Worm (Caenorhabditis elegans) whole organism, early embryonic: ENCODE measurements around the gene kin-18.

Experiments
- B0310.2 ChIP-seq: sonication (generic microtip); optimal IDR thresholded peaks from 2 replicates; lab custom pipeline; 2016; ENCODE audit warnings: mild to moderate bottlenecking, missing genetic modification characterization, missing compliant biosample characterization
- F13C5.2 ChIP-seq: sonication (generic microtip); optimal IDR thresholded peaks from 2 replicates; lab custom pipeline; 2017; ENCODE audit warnings: mild to moderate bottlenecking, missing genetic modification characterization, inconsistent platforms, missing compliant biosample characterization
- aly-1 ChIP-seq: sonication (generic microtip); optimal IDR thresholded peaks from 2 replicates; lab custom pipeline; 2016; ENCODE audit warnings: missing genetic modification characterization, missing compliant biosample characterization
- ama-1 ChIP-seq: fragments of 150-350 bp; optimal IDR thresholded peaks from 2 replicates; lab custom pipeline; 2014
- ceh-13 ChIP-seq: fragments of 200-800 bp; sonication (Bioruptor generic); optimal IDR thresholded peaks from 2 replicates; lab custom pipeline; 2018; ENCODE audit warnings: mild to moderate bottlenecking, missing genetic modification characterization, missing compliant biosample characterization
- ceh-36 ChIP-seq: sonication (generic microtip); optimal IDR thresholded peaks from 2 replicates; lab custom pipeline; 2016; ENCODE audit warnings: missing genetic modification characterization, inconsistent platforms, missing compliant biosample characterization
- ets-7 ChIP-seq: sonication (generic microtip); optimal IDR thresholded peaks from 2 replicates; lab custom pipeline; 2016; ENCODE audit warnings: missing genotype, missing genetic modification characterization, missing compliant biosample characterization
- flt-1 ChIP-seq: fragments of 200-800 bp; sonication (Bioruptor generic); IDR thresholded peaks from 2 replicates; pipeline ENCODE4 v1.3.6; 2022; ENCODE audit warnings: missing genetic modification characterization, missing compliant biosample characterization
- hmbx-1 ChIP-seq: sonication (generic microtip); optimal IDR thresholded peaks from 2 replicates; lab custom pipeline; 2016; ENCODE audit warnings: mild to moderate bottlenecking, missing genetic modification characterization, missing compliant biosample characterization
- hmg-4 ChIP-seq: fragments of 200-800 bp; sonication (Bioruptor generic); optimal IDR thresholded peaks from 2 replicates; lab custom pipeline; 2018; ENCODE audit warnings: mild to moderate bottlenecking, missing genetic modification characterization, missing compliant biosample characterization
- hnd-1 ChIP-seq: sonication (generic microtip); optimal IDR thresholded peaks from 2 replicates; lab custom pipeline; 2016; ENCODE audit warnings: missing genetic modification characterization, missing compliant biosample characterization
- pes-1 ChIP-seq: fragments of 200-800 bp; sonication (Bioruptor generic); IDR thresholded peaks from 2 replicates; pipeline ENCODE4 v1.3.6; 2022; ENCODE audit warnings: missing genetic modification reagents, missing genetic modification characterization, missing compliant biosample characterization
- scrt-1 ChIP-seq: fragments of 200-800 bp; sonication (Bioruptor generic); IDR thresholded peaks from 2 replicates; pipeline ENCODE4 v1.3.6; 2022; ENCODE audit warnings: missing genetic modification characterization, missing compliant biosample characterization
- sea-1 ChIP-seq: fragments of 200-800 bp; sonication (Bioruptor generic); conservative IDR thresholded peaks from 2 replicates; pipeline ENCODE4 v1.3.6; 2022; ENCODE audit warnings: missing genetic modification characterization, missing compliant biosample characterization
- tbx-11 ChIP-seq: fragments of 200-800 bp; sonication (Bioruptor generic); IDR thresholded peaks from 2 replicates; pipeline ENCODE4 v1.3.6; 2022; ENCODE audit warnings: missing genetic modification characterization, missing compliant biosample characterization
- tbx-37 ChIP-seq: fragments of 200-800 bp; sonication (Bioruptor generic); conservative IDR thresholded peaks from 2 replicates; pipeline ENCODE4 v1.3.6; 2022; ENCODE audit warnings: missing genetic modification reagents, missing genetic modification characterization, missing compliant biosample characterization
- tra-4 ChIP-seq: sonication (generic microtip); optimal IDR thresholded peaks from 2 replicates; lab custom pipeline; 2017; ENCODE audit warnings: missing genetic modification characterization, missing compliant biosample characterization

The kin-18 gene

ce11 chrIII:6149467-6150072, 31.1 kb downstream of the kin-18 start, which contains the start of the genes wht-7 and Y42G9A.1:
wht-7 (minus strand) TSS chrIII:6149597.
Y42G9A.1 (plus strand) TSS chrIII:6149961.
- TF ChIP-seq ama-1 (lab: Kevin White, UChicago): no peak
- no peak for TF ChIP-seq aly-1 (tag; lab: Kevin White, UChicago)
- no peak for TF ChIP-seq ceh-13 (GFP tag; lab: Kevin White, UChicago)
- TF ChIP-seq tbx-11 (GFP tag; lab: Robert Waterston, UW): no peak
- no peak for TF ChIP-seq sea-1 (GFP tag; lab: Robert Waterston, UW)
- TF ChIP-seq hmg-4 (GFP tag; lab: Kevin White, UChicago): no peak
- TF ChIP-seq F13C5.2 (tag; lab: Kevin White, UChicago): no peak
- no peak for TF ChIP-seq hmbx-1 (tag; lab: Kevin White, UChicago)
- no peak for TF ChIP-seq tra-4 (tag; lab: Kevin White, UChicago)
- TF ChIP-seq B0310.2 (tag; lab: Kevin White, UChicago): no peak
- no peak for TF ChIP-seq pes-1 (GFP tag; lab: Robert Waterston, UW)
- no peak for TF ChIP-seq scrt-1
- no peak for TF ChIP-seq hnd-1 (tag; lab: Kevin White, UChicago)
- TF ChIP-seq tbx-37: no peak
- TF ChIP-seq ceh-36 (tag; lab: Kevin White, UChicago): no peak
- TF ChIP-seq flt-1 (GFP tag; lab: Robert Waterston, UW): no peak
- TF ChIP-seq ets-7 (tag; lab: Kevin White, UChicago): no peak

DNA sequence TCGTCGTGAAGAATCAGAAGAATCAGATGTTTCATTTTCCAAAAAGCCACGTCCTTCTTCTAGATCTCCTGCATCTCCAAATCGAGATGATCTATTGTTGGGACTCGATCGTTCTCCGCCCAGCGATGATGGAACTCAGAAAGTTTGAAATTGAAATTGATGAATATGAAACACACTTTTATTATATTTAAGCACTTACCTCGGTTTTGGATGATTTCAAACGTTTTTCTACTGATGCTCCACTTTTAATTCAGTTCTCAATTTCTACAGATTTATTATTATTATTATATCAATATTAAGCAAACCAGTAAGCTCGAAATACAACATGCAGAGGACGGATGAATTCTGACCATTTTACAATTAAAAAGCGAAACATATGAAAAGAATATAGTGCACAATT, 36.2 kb downstream of the kin-18 start:
- no peak for TF ChIP-seq hmbx-1 (tag; lab: Kevin White, UChicago)

- TF ChIP-seq hnd-1 (tag; lab: Kevin White, UChicago) (no peak), sea-1 (GFP tag; lab: Robert Waterston, UW) (no peak), tra-4 (tag; lab: Kevin White, UChicago) (no peak), F13C5.2 (tag; lab: Kevin White, UChicago) (no peak)
Measured at ce11 chrIII:6155787-6156186, 37.4 kb downstream of the kin-18 start.

DNA sequence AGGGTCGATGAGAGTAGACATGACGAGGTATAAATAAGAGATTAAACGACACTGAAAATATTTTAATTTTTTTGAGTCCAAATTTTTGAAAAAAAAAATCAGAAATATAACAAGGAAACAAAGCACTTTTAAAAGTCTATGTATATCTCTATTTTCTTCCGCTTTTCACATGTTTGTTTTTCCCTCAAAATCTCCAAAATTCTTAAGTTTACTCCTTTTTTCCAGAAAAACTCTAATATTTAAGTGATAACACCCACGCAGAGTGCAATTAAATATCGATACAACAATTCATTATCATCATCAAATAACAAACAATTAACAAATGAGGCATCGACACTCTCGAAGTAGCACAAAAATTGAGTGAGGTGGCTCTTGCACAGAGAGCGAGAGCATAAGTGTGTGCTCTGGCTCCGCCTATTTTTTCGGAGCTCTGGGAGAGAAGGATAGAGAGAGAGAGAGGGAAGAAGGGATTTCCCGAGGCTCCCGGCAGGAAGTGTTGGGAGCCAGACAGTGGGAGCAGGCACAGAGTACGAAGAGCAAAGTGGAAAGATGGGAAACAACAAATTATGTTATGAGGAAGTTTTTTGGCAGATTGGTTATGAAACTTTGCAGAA, 39.4 kb downstream of the kin-18 start, which contains the start of gene anmt-2:
Gene anmt-2, minus strand, starts transcription at position 51 of the 614 bp plus-strand sequence.
- TF ChIP-seq ama-1 (lab: Kevin White, UChicago): no peak
- no peak for TF ChIP-seq aly-1 (tag; lab: Kevin White, UChicago)
- no peak for TF ChIP-seq flt-1 (GFP tag; lab: Robert Waterston, UW)
- no peak for TF ChIP-seq sea-1 (GFP tag; lab: Robert Waterston, UW)
- TF ChIP-seq B0310.2 (tag; lab: Kevin White, UChicago): no peak
- no peak for TF ChIP-seq scrt-1
- no peak for TF ChIP-seq ets-7 (tag; lab: Kevin White, UChicago)
- no peak for TF ChIP-seq tbx-11 (GFP tag; lab: Robert Waterston, UW)
- TF ChIP-seq hmbx-1 (tag; lab: Kevin White, UChicago): no peak
- no peak for TF ChIP-seq pes-1 (GFP tag; lab: Robert Waterston, UW)
- TF ChIP-seq ceh-36 (tag; lab: Kevin White, UChicago): no peak
- TF ChIP-seq hmg-4 (GFP tag; lab: Kevin White, UChicago): no peak
- TF ChIP-seq tbx-37: no peak
- no peak for TF ChIP-seq tra-4 (tag; lab: Kevin White, UChicago)

DNA sequence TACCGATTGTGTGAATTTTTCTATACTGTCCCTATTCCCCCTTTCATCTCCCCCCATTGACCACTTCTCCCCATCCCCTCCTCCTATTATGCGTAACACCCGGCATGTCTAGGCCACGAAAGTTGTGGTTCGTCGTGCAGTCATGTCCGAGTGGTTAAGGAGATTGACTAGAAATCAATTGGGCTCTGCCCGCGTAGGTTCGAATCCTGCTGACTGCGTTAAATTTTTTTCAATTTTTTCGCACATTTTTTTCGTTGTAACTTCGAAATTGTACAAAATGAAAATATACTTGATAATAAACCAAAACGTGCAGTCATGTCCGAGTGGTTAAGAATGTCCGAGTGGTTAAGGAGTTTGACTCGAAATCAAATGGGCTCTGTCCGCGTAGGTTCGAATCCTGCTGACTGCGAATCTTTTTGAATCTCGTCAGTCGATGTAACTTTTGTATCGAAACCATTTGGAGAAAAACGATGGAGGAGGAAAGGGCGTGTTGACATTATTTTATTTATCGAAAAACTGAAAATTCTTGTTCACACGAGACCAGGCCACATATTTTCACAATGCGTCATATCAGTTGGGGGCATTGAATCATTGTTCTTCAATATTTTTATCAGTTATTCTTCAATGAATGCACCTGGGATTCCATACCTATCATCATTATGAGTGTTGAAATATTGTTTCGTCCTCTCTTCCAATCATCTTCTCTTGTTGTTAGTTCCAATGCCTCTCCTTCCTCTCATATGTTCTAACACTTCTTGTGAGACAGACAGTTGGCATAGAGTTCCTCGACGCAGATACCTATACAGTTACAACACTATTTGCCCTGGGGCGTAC, 40.4 kb downstream of the kin-18 start, which contains the start of gene nfm-1:
Gene nfm-1, plus strand, starts transcription at position 812 of the 834 bp plus-strand sequence.
- TF ChIP-seq F13C5.2 (tag; lab: Kevin White, UChicago): peak; percentile 92
- TF ChIP-seq tra-4 (tag; lab: Kevin White, UChicago): peak; percentile 74
- TF ChIP-seq hmg-4 (GFP tag; lab: Kevin White, UChicago): peak; percentile 88
- peak; percentile 94 for TF ChIP-seq pes-1 (GFP tag; lab: Robert Waterston, UW)
- TF ChIP-seq ceh-13 (GFP tag; lab: Kevin White, UChicago): peak; percentile 83
- TF ChIP-seq scrt-1: peak; percentile 95
- TF ChIP-seq tbx-11 (GFP tag; lab: Robert Waterston, UW): peak; percentile 87
- no peak for TF ChIP-seq ama-1 (lab: Kevin White, UChicago)
- TF ChIP-seq flt-1 (GFP tag; lab: Robert Waterston, UW): peak; percentile 93
- TF ChIP-seq B0310.2 (tag; lab: Kevin White, UChicago): peak; percentile 88
- peak; percentile 81 for TF ChIP-seq hnd-1 (tag; lab: Kevin White, UChicago)
- TF ChIP-seq ets-7 (tag; lab: Kevin White, UChicago): no peak
- peak; percentile 94 for TF ChIP-seq sea-1 (GFP tag; lab: Robert Waterston, UW)
- TF ChIP-seq tbx-37: peak; percentile 87
- TF ChIP-seq ceh-36 (tag; lab: Kevin White, UChicago): peak; percentile 91
- peak; percentile 71 for TF ChIP-seq aly-1 (tag; lab: Kevin White, UChicago)
- peak; percentile 72 for TF ChIP-seq hmbx-1 (tag; lab: Kevin White, UChicago)

- TF ChIP-seq flt-1 (GFP tag; lab: Robert Waterston, UW) (no peak), tbx-37 (no peak), ceh-13 (GFP tag; lab: Kevin White, UChicago) (no peak), sea-1 (GFP tag; lab: Robert Waterston, UW) (no peak), hmg-4 (GFP tag; lab: Kevin White, UChicago) (no peak), F13C5.2 (tag; lab: Kevin White, UChicago) (no peak), ama-1 (lab: Kevin White, UChicago) (no peak), tra-4 (tag; lab: Kevin White, UChicago) (no peak)
Measured at ce11 chrIII:6163381-6163780, 45.0 kb downstream of the kin-18 start.
